Worm (Caenorhabditis elegans) whole organism, L3 larva: ENCODE results near the gene F49F1.7.

ENCODE experiments used
- R02D3.7 ChIP-seq: fragments of 150-350 bp; optimal IDR thresholded peaks from 2 replicates; lab custom pipeline; 2014; ENCODE audit warnings: missing biosample characterization, missing genetic modification characterization
- ceh-9 ChIP-seq: sonication (generic microtip); optimal IDR thresholded peaks from 2 replicates; lab custom pipeline; 2018; ENCODE audit warnings: missing biosample characterization, missing genetic modification characterization
- elt-3 ChIP-seq, 3 experiments: fragments of 150-350 bp in 1 of 3; sonication (generic microtip) in 2 of 3; optimal IDR thresholded peaks; 2 replicates in 2 of 3; 4 replicates in 1 of 3; lab custom pipeline; 2014 to 2017; ENCODE audit warnings: missing biosample characterization in 3 of 3, missing genetic modification characterization in 3 of 3
- fkh-2 ChIP-seq: fragments of 150-350 bp; optimal IDR thresholded peaks from 2 replicates; lab custom pipeline; 2014; ENCODE audit warnings: missing biosample characterization, missing genetic modification reagents, missing genetic modification characterization
- mdl-1 ChIP-seq: fragments of 150-350 bp; optimal IDR thresholded peaks from 2 replicates; lab custom pipeline; 2014; ENCODE audit warnings: missing biosample characterization, missing genetic modification characterization
- pha-4 ChIP-seq: fragments of 150-350 bp; optimal IDR thresholded peaks from 2 replicates; lab custom pipeline; 2014; ENCODE audit warnings: missing biosample characterization, missing genetic modification reagents, missing genetic modification characterization
- snpc-4 ChIP-seq: fragments of 150-350 bp; optimal IDR thresholded peaks from 2 replicates; lab custom pipeline; 2014; ENCODE audit warnings: missing biosample characterization, missing genetic modification characterization
- zag-1 ChIP-seq: fragments of 150-350 bp; optimal IDR thresholded peaks from 2 replicates; lab custom pipeline; 2014; ENCODE audit warnings: missing biosample characterization, missing genetic modification characterization

- TF ChIP-seq pha-4 (tag; lab: Kevin White, UChicago) = no peak
- TF ChIP-seq zag-1 = no peak
- no peak for TF ChIP-seq R02D3.7
- TF ChIP-seq fkh-2 (tag; lab: Kevin White, UChicago) = no peak
- no peak for TF ChIP-seq mdl-1 (tag; lab: Kevin White, UChicago)
- no peak for TF ChIP-seq elt-3 (tag; optimal IDR thresholded peaks at IDR 0.05; lab: Kevin White, UChicago)
- TF ChIP-seq ceh-9 (tag; lab: Kevin White, UChicago) = no peak
- no peak for TF ChIP-seq snpc-4 (tag; lab: Kevin White, UChicago)
Observed at ce11 chrIV:4076690-4077295, 48.8 kb downstream of the F49F1.7 start.
